Worm (Caenorhabditis elegans): Measurements from ENCODE around the gene cest-7.

- TF ChIP-seq B0019.2 (GFP tag; conservative IDR thresholded peaks at IDR 0.05), result no peak
- no peak for TF ChIP-seq T07F8.4 (tag; optimal IDR thresholded peaks at IDR 0.05)
- TF ChIP-seq B0261.1 (tag; optimal IDR thresholded peaks at IDR 0.05), result no peak
- TF ChIP-seq unc-62 (GFP tag; optimal IDR thresholded peaks at IDR 0.05), result no peak
- TF ChIP-seq ccch-3 (GFP tag; optimal IDR thresholded peaks at IDR 0.05), result no peak
- TF ChIP-seq ceh-100 (GFP tag; IDR thresholded peaks at IDR 0.05), result no peak
These were observed 606 bp downstream of the cest-7 start for ce11 chrX:12230357-12230756.

Data from whole organism, young adult.